Worm (Caenorhabditis elegans) whole organism, L4/young adult: ENCODE measurements around the gene oac-12.

Experiments used
- W03F9.2 ChIP-seq: fragments of 150-350 bp; optimal IDR thresholded peaks from 2 replicates; lab custom pipeline; 2014; ENCODE audit warnings: missing biosample characterization, missing genetic modification characterization
- dao-5 ChIP-seq: sonication (generic microtip); optimal IDR thresholded peaks from 2 replicates; lab custom pipeline; 2016; ENCODE audit warnings: missing genotype, missing genetic modification characterization, moderate library complexity, missing compliant biosample characterization
- him-1 ChIP-seq: sonication (generic microtip); optimal IDR thresholded peaks from 2 replicates; lab custom pipeline; 2016; ENCODE audit warnings: missing genotype, missing genetic modification reagents, missing genetic modification characterization, missing compliant biosample characterization

The oac-12 gene

DNA sequence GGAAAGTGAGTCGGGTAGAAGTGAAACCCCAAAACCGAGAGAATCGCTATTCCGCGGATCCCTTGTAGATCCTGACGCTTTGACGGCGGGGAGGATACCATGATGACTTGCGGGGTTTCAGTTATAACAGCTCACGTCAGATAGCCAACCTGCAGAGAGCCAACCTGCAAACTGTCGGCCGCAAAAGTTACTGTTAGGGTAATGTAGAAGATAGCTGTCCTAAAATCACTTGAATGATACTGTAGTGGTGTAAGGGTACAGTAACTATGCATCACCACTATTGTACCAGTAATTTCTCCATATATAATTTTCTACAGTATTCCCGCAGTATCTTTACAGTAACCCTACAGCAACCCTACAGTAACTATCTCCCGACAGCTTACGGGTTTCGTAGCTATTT, at the start of gene oac-12:
oac-12 (minus strand) TSS at position 101 of the 400 bp plus-strand sequence.
- TF ChIP-seq him-1 (tag; lab: Kevin White, UChicago), result no peak
- no peak for TF ChIP-seq W03F9.2 (tag; lab: Kevin White, UChicago)
- no peak for TF ChIP-seq dao-5 (tag; lab: Kevin White, UChicago)

DNA sequence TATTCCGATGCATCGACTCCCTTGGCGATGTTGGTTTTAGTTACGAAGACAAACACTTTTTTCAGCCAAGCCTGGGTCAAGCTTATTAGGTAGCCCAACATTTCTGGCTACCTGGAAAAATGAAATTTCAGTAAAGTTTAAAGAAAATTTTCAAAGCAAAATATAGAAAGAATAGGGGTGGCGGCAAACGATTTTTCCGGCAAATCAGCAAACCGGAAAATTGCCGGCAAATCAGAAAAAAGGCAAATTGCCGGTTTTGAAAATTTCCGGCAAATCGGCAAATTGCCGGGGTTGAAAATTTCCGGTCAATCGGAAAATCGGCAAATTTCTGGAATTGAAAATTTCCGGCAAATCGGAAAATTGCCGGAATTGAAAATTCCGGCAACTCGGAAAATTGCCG, 45.3 kb upstream of the oac-12 start, which contains the start of gene F32D1.8:
F32D1.8 (minus strand) TSS at position 101 of the 400 bp plus-strand sequence.
- TF ChIP-seq him-1 (tag; lab: Kevin White, UChicago) (no peak), W03F9.2 (tag; lab: Kevin White, UChicago) (no peak), dao-5 (tag; lab: Kevin White, UChicago) (no peak)

DNA sequence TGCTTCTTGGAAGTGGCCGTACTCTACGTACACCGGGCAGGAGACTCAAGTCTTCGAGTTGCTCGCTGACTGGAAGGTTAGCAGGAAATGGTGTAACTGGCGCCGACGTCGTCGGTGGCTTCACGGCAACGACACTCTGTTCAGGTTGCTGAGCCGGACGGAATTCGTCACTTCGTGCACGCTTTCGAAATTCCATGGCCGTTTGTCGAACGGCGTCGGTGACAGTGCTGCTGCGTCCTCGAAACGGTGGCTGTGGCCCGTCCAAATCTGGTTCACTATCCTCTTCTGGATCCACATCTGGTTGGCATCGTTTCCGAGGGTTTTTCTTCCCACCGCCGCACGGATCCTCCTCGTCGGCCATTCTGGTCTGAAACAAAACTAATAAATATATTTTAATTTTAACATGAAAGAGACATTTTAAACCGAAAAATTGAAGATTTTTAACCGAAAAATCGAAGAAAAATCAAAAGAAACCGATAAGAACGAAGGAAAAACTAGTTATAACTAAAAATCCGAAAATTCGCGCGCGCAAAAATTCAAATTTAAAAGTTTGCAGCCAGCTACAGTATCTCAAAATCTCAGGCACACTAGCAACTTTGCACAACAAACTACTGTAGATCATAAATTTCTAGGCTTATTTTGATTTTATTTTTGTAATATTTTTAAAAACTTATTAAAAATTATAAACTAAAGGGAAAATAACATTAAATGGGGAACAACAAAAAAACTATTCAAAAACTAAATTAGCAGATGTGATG, 43.6 kb upstream of the oac-12 start, which contains the start of gene F32D1.7:
F32D1.7 (minus strand) TSS at position 367 of the 758 bp plus-strand sequence.
- no peak for TF ChIP-seq dao-5 (tag; lab: Kevin White, UChicago)
- TF ChIP-seq him-1 (tag; lab: Kevin White, UChicago), result no peak
- peak; percentile 11 for TF ChIP-seq W03F9.2 (tag; lab: Kevin White, UChicago)

DNA sequence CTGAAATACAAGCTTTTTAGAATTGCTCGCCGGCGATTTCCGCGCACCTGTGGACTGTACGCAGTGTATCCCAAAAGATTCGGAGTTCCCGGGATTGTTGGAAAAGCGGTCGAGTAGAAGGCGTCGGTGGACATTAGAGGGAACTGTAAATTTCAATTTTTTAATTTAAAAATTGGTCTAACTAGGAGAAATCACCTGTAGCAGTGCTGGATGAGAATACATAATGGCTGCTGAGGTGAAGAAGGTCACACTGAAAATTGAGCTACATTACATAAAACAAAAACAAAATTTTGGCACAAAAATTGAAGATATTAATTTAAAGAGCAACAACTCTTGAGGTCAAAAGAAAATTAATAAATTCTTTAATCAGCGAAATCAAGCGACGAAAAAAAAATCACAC, 42.3 kb upstream of the oac-12 start, which contains the start of gene neg-1:
neg-1 (minus strand) TSS at position 250 of the 400 bp plus-strand sequence.
- no peak for TF ChIP-seq him-1 (tag; lab: Kevin White, UChicago)
- no peak for TF ChIP-seq dao-5 (tag; lab: Kevin White, UChicago)
- no peak for TF ChIP-seq W03F9.2 (tag; lab: Kevin White, UChicago)

DNA sequence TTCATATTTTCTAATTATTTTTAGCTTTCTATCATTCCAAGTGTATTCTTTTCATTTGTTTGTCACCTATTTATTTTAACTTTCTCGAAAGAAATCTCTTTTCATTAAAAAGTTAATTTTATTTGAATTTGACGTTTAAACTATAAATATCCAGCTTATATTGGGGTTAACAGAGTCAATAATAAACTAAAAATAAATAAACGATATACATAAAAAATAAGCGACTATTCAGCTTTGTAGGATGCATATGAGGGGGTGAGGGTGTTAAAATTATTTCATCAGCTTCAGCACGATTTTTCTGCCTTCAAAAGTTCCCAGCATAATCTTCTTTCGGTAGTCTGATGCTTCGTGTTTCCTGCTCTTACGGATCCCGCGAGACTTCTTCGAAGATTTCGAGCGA, 41.3 kb upstream of the oac-12 start:
- TF ChIP-seq W03F9.2 (tag; lab: Kevin White, UChicago) (no peak), him-1 (tag; lab: Kevin White, UChicago) (no peak), dao-5 (tag; lab: Kevin White, UChicago) (no peak)

DNA sequence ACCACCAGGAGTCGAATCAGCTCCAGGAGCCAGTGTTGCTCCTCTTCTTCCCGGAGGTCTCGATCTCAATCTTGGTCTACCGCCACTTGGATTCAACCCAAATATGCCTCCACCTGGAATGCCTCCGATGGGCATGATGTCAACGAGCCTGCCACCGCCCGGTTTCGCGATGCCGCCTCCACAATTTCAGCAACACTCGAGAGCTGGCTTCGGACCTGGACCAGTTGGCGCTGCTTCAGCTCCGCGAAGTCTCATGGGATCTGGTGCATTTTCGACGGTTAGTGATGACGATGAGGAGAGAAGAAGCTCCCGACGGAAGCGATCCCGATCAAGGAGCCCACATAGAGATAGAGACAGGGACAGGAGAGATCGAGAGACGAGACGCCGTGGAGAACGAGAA, 40.6 kb upstream of the oac-12 start:
- TF ChIP-seq dao-5 (tag; lab: Kevin White, UChicago) (no peak), him-1 (tag; lab: Kevin White, UChicago) (no peak), W03F9.2 (tag; lab: Kevin White, UChicago) (no peak)

DNA sequence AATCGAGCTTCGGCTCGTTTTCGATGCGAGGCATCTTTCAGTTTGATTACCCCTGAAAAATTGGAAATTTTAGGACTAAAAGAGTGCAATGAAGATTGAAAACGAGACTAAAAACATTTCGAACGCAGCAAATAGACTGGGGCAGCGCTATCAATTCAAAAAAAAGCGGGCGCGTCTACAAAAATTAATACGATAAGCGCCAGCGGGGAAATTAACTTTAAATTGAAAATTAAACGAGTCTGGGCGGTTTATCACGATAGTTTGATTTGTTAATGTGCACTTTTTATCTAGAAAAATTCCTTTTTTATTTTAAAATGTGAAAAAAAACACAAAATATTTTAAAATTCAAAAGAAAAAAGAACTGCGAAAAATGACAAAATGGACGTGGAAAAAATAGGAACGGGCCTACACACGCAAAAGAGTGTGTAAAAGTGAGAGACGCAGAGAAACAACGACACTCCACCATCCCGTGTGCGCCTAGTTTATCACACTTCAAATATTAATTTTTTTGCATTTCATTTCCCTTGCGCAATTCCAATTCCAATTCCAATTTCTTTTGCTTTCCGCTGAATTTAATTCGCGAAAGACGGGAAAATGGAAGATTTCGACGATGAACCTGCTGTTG, 39.1 kb upstream of the oac-12 start, which contains the start of the genes gmpr-1 and fipp-1:
gmpr-1 (minus strand) TSS at position 75 of the 625 bp plus-strand sequence.
fipp-1 (plus strand) TSS at position 499 of the 625 bp plus-strand sequence.
- peak; percentile 6 for TF ChIP-seq W03F9.2 (tag; lab: Kevin White, UChicago)
- no peak for TF ChIP-seq dao-5 (tag; lab: Kevin White, UChicago)
- no peak for TF ChIP-seq him-1 (tag; lab: Kevin White, UChicago)

DNA sequence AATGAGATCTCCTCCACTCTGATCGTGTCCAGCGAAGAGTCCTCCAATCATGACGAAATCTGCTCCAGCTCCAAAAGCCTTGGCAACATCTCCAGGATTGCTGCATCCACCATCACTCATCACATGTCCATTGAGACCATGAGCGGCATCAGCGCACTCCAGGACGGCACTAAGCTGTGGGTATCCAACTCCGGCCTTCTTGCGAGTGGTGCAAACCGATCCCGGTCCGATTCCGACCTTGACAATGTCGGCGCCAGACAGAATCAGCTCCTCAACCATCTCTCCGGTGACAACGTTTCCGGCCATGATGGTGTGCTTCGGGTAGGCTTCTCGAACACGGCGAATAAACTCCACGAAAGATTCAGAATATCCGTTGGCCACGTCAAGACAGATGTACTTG, 38.2 kb upstream of the oac-12 start:
- TF ChIP-seq W03F9.2 (tag; lab: Kevin White, UChicago) (no peak), him-1 (tag; lab: Kevin White, UChicago) (no peak)

DNA sequence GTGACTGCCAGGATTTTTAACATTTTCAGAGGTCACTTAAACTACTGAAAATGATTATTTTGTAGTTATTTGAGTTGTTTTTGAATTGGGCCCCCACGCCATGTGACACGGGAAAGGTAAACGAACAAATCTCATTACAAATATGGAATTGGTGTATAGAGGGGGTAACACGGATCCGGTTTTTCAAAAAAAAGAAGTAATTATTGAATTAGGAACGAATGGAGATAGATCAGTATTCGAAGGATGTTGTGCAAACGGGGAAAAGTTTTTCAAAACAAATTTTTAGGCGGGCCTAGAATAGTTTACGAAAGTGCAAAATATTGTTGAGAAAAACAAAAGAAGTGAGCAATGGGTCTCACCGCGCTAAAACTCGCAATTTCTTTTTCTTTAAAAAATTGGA, 34.1 kb upstream of the oac-12 start, which contains the start of gene F32D1.11:
F32D1.11 (minus strand) TSS at position 101 of the 400 bp plus-strand sequence.
- TF ChIP-seq dao-5 (tag; lab: Kevin White, UChicago) (no peak), him-1 (tag; lab: Kevin White, UChicago) (no peak), W03F9.2 (tag; lab: Kevin White, UChicago) (no peak)

DNA sequence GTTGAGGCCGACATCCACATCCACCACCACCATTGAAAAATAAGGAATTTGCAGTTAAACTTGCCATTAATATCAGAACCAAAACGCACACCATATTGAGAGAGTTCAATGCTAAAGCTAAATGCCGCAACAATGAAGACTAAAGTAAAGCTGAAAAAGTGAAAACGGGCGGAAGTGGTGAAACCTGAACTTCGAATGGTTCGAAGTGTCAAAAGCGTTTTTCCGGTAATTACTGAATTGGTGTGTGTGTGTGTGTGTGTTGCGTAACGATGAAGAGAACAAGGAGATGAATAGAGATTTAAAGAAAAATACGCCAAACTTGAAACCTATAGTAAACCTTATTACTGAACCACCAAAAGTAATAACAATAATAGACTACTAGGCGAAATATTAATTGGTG, 32.2 kb upstream of the oac-12 start, which contains the start of gene grl-13:
grl-13 (minus strand) TSS at position 101 of the 400 bp plus-strand sequence.
- TF ChIP-seq dao-5 (tag; lab: Kevin White, UChicago) (no peak), W03F9.2 (tag; lab: Kevin White, UChicago) (no peak), him-1 (tag; lab: Kevin White, UChicago) (no peak)

DNA sequence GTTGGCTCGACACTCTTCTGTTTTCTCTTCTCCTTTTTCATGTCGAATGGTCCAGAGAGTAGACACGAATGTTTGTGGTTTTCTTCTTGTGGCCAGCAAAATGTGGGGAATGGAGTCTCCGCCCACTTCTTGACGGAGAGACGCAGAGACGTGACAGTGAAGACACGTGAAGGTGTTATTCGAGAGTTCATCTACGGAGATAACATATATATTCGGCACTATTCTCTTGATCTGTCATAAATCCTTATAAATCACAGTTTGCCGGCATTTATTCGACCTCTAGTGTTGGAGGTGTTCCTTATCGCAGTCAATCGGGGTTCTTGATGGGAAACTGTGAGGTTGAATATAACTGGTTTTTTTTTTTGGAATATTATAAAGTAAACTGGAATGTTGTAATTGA, 29.2 kb upstream of the oac-12 start, which contains the start of gene F32D1.3:
F32D1.3 (minus strand) TSS at position 65 of the 400 bp plus-strand sequence.
- TF ChIP-seq dao-5 (tag; lab: Kevin White, UChicago), result no peak
- TF ChIP-seq W03F9.2 (tag; lab: Kevin White, UChicago), result no peak
- no peak for TF ChIP-seq him-1 (tag; lab: Kevin White, UChicago)

DNA sequence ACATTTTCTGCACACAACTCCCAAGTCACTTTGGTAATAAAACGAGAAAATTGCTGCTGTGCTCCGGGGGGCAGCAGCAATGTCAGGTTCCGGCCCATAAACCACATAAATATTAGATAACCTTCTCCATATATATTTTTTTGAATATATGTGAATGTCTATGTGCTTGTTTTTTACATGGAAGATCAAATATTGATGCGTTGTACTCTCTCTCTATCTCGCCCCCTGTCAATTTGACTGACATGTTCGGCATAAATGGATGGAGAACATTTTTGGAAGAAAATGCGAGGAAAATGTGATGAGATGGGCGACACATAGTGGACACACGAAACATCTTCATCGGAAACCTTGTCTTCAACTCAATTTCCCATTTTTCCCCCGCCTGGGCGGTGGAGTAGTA, 27.7 kb upstream of the oac-12 start:
- TF ChIP-seq him-1 (tag; lab: Kevin White, UChicago) (no peak), dao-5 (tag; lab: Kevin White, UChicago) (no peak), W03F9.2 (tag; lab: Kevin White, UChicago) (no peak)

DNA sequence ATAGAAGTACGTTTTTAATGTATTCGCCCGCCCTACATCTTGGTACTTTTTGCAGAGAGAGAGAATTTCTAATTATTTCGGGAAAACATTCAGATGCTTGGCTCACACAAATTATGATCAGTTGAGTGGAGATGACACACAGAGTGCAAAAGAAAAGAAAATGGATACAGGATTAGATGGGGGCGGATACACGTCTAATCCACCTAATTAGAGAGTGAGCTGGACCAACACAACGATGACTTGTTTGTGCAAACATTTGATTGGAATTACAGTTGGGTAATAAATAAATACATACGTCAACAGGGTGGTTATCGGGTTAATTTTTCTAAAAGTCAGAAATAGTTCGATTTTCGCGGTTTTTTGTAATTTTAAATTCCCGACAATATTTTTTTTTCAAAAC, 26.8 kb upstream of the oac-12 start:
- TF ChIP-seq W03F9.2 (tag; lab: Kevin White, UChicago) (no peak), dao-5 (tag; lab: Kevin White, UChicago) (no peak)
